Worm (Caenorhabditis elegans) whole organism, late embryonic: ENCODE data around the gene Y54F10BM.12.

ENCODE experiments used
- ama-1 ChIP-seq: fragments of 150-350 bp; optimal IDR thresholded peaks from 2 replicates; lab custom pipeline; 2014
- ceh-14 ChIP-seq: sonication (generic microtip); optimal IDR thresholded peaks from 2 replicates; lab custom pipeline; 2016; ENCODE audit warnings: missing genotype, missing genetic modification characterization, missing compliant biosample characterization
- ceh-18 ChIP-seq: sonication (generic microtip); optimal IDR thresholded peaks from 2 replicates; lab custom pipeline; 2016; ENCODE audit warnings: missing genetic modification characterization, missing compliant biosample characterization
- ceh-30 ChIP-seq: fragments of 150-350 bp; optimal IDR thresholded peaks from 2 replicates; lab custom pipeline; 2014; ENCODE audit warnings: missing biosample characterization, missing genetic modification characterization
- dmd-4 ChIP-seq: sonication (generic microtip); optimal IDR thresholded peaks from 2 replicates; lab custom pipeline; 2016; ENCODE audit warnings: borderline replicate concordance, missing genetic modification characterization, missing compliant biosample characterization
- hlh-30 ChIP-seq: sonication (generic microtip); optimal IDR thresholded peaks from 2 replicates; lab custom pipeline; 2017; ENCODE audit warnings: antibody characterized with exemption, missing genetic modification characterization, missing compliant biosample characterization; ENCODE audit not compliant: insufficient read depth
- hlh-6 ChIP-seq: sonication (generic microtip); optimal IDR thresholded peaks from 2 replicates; lab custom pipeline; 2016; ENCODE audit warnings: missing genotype, missing genetic modification characterization, missing compliant biosample characterization
- lin-11 ChIP-seq: fragments of 200-800 bp; sonication (Bioruptor generic); optimal IDR thresholded peaks from 2 replicates; lab custom pipeline; 2018; ENCODE audit warnings: mild to moderate bottlenecking, missing genetic modification characterization, missing compliant biosample characterization
- odd-2 ChIP-seq: sonication (generic microtip); optimal IDR thresholded peaks from 2 replicates; lab custom pipeline; 2017; ENCODE audit warnings: antibody characterized with exemption, mild to moderate bottlenecking, missing genetic modification characterization, missing compliant biosample characterization
- rnt-1 ChIP-seq: sonication (generic microtip); optimal IDR thresholded peaks from 2 replicates; lab custom pipeline; 2016; ENCODE audit warnings: missing genetic modification characterization, missing compliant biosample characterization

DNA sequence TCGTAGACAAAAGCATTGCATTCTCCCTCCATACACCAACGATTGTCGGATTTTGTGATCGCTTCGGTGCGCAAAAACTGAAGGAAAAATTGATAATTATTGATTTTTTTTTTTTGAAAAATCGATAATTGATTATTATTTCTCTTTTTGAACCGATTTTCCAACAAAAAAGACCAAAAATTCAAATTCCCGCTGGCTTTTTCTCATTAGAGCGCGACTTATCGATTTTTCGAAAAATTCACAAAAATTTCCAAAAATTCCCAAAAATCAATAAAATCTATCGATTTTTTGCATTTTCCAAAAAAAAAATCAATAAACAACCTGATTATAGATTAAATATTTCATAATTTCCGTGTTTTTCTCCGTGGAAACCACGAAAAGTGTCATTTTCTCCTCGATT, 867 bp downstream of the Y54F10BM.12 start:
- TF ChIP-seq hlh-6 (tag; lab: Kevin White, UChicago) (no peak), dmd-4 (tag; lab: Kevin White, UChicago) (no peak), ceh-30 (no peak), hlh-30 (tag; lab: Kevin White, UChicago) (no peak), rnt-1 (no peak), lin-11 (no peak), ama-1 (no peak), ceh-14 (tag; lab: Kevin White, UChicago) (no peak), ceh-18 (tag; lab: Kevin White, UChicago) (no peak), odd-2 (tag; lab: Kevin White, UChicago) (no peak)
